Fruit fly (Drosophila melanogaster) whole organism, wandering third instar larva: ENCODE data around the gene CG34273.

Experiments
- CG32264 ChIP-seq: fragments of 200-800 bp; sonication (Bioruptor generic); optimal IDR thresholded peaks from 2 replicates; lab custom pipeline; 2016; ENCODE audit warnings: missing biosample characterization, missing genetic modification characterization
- Hr78 ChIP-seq: fragments of >200 bp; optimal IDR thresholded peaks from 2 replicates; lab custom pipeline; 2017; ENCODE audit warnings: missing biosample characterization, missing genetic modification characterization
- ey ChIP-seq: fragments of 200-800 bp; sonication (Bioruptor generic); optimal IDR thresholded peaks from 2 replicates; lab custom pipeline; 2016; ENCODE audit warnings: missing biosample characterization, missing genetic modification characterization
- fru ChIP-seq: fragments of 200-800 bp; sonication (Bioruptor generic); optimal IDR thresholded peaks from 3 replicates; lab custom pipeline; 2016; ENCODE audit warnings: missing biosample characterization, mild to moderate bottlenecking, missing genetic modification characterization
- tai ChIP-seq: sonication (Bioruptor generic); optimal IDR thresholded peaks from 2 replicates; lab custom pipeline; 2016; ENCODE audit warnings: missing biosample characterization, missing genetic modification characterization

- TF ChIP-seq Hr78 (GFP tag; lab: Kevin White, UChicago) (no peak), tai (no peak), fru (GFP tag; lab: Kevin White, UChicago) (no peak), CG32264 (GFP tag; lab: Kevin White, UChicago) (no peak), ey (GFP tag; lab: Kevin White, UChicago) (no peak)
These were observed 35.3 kb upstream of the CG34273 start, which contains the start of gene cv-c for dm6 chr3R:14481569-14481968.
